Fruit fly (Drosophila melanogaster): ENCODE data around the gene HP1b.
A peak's percentile ranks its signal among the peaks of the same experiment; 100 is the strongest.

The HP1b gene

DNA sequence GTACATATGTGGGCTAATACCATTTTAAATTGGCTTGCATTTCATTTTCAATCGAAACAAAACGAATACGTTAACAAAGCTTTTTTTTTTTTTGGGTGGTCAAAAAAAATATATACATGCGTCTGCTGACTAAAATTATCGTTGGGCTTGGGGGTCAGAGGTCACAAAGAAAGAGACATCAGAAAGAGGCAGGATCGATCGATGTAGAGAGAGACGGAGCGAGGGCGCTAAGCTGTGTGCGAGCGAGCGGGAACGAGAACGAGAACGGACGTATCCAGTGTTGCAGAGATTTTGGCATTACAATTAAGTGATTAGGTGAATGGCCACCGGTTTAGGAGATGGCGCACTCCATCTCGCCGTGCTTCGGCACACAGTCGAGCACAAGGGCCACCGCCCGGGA, 13.0 kb downstream of the HP1b start:
- TF ChIP-seq CG13204 (GFP tag; optimal IDR thresholded peaks at IDR 0.05) = no peak
- no peak for TF ChIP-seq CG32121 (GFP tag; IDR thresholded peaks at IDR 0.05)
- TF ChIP-seq Snoo (tag; optimal IDR thresholded peaks at IDR 0.05) = no peak
- TF ChIP-seq Pif1B (GFP tag; optimal IDR thresholded peaks at IDR 0.05) = no peak
- no peak for TF ChIP-seq rn (GFP tag; IDR thresholded peaks at IDR 0.05)
- TF ChIP-seq EcR (GFP tag; optimal IDR thresholded peaks at IDR 0.05) = no peak
- no peak for TF ChIP-seq Ets98B (GFP tag; IDR thresholded peaks at IDR 0.05)
- no peak for TF ChIP-seq CG34367 (tag; optimal IDR thresholded peaks at IDR 0.05)
- TF ChIP-seq CG17806 (tag; optimal IDR thresholded peaks at IDR 0.05) = no peak

DNA sequence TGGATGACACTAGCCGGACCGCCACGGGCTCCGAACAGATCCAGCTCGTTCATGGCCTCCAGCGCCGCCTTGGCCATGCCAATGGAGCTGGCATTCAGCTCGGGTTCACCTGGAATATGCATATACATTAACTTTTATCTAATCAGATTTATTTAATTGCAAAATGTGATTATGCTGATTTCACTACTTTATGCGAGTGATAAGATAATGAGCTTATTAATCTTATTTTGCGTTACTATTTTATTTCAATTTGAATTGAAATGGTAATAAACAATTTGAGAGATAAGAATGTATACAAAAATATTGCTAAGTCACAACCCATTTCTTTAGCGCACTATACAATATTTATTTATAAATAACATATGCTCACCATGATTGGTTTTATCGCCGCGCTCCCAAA, 21.3 kb downstream of the HP1b start:
- no peak for TF ChIP-seq CG8301 (tag; optimal IDR thresholded peaks at IDR 0.05)
- no peak for TF ChIP-seq rn (GFP tag; IDR thresholded peaks at IDR 0.05)
- TF ChIP-seq Pif1A (GFP tag; optimal IDR thresholded peaks at IDR 0.05) = no peak
- TF ChIP-seq D1 (tag; optimal IDR thresholded peaks at IDR 0.05) = no peak

DNA sequence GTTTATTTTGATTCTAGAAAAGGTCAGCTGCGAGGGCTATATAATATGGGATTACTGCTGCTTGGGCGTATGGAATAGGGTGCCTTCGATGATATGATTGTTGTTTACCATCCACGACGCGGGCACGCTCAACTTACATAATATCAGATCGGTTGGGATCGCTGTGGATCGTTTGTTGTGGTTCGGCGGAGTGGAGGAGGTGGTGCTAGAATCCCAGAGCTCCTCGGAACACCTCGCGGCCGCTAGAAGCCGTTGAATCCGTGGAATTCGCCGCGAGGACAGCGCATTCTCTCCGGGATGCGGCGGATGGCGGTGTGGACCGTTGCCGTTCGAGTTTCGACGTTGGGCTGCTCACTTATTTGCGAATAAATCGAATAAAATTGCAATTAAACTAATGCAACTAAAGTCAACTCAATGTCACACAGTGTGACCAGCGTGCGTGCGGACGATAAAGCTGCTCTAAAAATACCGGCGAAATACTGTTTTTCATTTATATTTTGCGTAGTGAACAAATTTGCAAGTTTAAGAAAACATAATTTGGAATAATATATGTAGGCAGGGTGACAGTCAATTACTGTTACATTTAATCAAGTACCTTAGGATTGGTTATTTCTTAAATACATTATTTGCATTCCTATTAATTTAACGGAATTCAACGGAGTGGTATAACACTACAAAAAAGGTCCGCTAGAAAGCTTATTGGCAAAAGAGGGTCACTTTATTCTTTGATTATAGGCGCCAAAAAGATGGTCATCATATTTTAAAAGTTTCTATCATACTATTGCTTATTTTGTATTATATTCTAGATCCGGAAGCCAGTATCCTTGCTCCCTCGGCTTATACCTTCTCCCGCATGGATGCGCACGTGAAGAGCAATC, 22.7 kb downstream of the HP1b start, which contains the start of gene CG7766:
Gene CG7766, minus strand, starts transcription at position 432 of the 878 bp plus-strand sequence.
- no peak for TF ChIP-seq Pif1A (GFP tag; optimal IDR thresholded peaks at IDR 0.05)
- TF ChIP-seq Pif1B (GFP tag; optimal IDR thresholded peaks at IDR 0.05) = no peak
- no peak for TF ChIP-seq CG32121 (GFP tag; IDR thresholded peaks at IDR 0.05)
- no peak for TF ChIP-seq CG34367 (tag; optimal IDR thresholded peaks at IDR 0.05)
- TF ChIP-seq CG12605 (GFP tag; IDR thresholded peaks at IDR 0.05) = no peak
- TF ChIP-seq CG15710 (tag; optimal IDR thresholded peaks at IDR 0.05) = no peak
- TF ChIP-seq gl (tag; optimal IDR thresholded peaks at IDR 0.05) = no peak
- TF ChIP-seq Snoo (tag; optimal IDR thresholded peaks at IDR 0.05) = no peak
- TF ChIP-seq CG17806 (tag; optimal IDR thresholded peaks at IDR 0.05) = no peak

DNA sequence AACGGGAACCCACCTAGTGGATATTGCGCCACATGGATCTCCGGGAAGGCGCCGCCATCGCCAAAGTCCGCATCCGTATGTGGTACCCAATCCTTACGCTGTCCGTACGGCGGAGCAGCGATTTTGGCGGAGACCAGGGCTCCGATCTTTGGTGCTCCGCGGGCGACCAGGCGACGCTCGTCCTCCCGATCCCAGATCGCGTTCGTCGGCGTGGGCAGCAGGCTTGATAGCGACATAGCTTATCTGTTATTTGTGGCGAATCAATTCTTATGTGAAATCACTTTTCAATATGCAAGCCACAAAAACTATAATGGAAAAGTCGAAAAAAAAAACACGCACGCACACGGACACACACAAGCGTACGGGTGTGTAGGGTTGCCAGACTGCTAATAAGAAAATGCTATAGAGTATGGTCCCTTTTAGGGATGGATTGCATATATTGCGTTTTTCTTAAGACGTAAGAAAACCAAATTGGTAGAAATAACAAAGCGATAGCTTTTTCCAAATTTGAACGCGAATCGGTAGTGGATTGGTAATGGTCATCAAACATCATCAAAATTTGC, 25.4 kb downstream of the HP1b start, which contains the start of gene Bx42:
Gene Bx42, minus strand, starts transcription at position 393 of the 563 bp plus-strand sequence.
- TF ChIP-seq CG4496 (GFP tag; IDR thresholded peaks at IDR 0.05) (peak; percentile 28; the same call in 1 of the 3 replicates), CG34367 (tag; optimal IDR thresholded peaks at IDR 0.05) (no peak)

DNA sequence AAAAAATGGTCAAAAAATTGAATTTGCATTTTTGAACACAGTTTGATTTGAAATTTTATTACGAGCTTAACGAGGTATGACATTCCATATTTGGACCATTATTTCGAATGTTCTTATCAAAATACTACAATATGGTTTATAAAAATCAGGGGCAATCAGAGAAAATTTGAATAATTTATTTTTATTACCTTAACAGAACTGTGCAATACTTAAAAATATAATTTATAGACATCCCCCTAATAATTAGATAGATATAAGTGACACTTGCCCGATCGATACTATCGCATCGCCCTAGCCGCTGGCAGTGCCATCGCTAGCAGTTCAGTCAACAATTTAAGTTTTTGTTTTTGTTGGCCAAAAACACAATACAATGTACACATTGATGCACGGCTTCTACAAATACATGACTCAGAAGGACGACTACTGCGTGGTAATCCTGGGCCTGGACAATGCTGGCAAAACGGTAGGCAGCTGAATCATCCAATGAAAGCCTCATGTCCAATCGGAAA, 26.0 kb downstream of the HP1b start, which contains the start of gene Arfrp1:
Gene Arfrp1, plus strand, starts transcription at position 295 of the 509 bp plus-strand sequence.
- TF ChIP-seq CG4496 (GFP tag; IDR thresholded peaks at IDR 0.05) (peak; percentile 6; the same call in 1 of the 3 replicates), CG9948 (tag; optimal IDR thresholded peaks at IDR 0.05) (peak; percentile 0), Ets98B (GFP tag; IDR thresholded peaks at IDR 0.05) (0 out of 2 replicates have a peak, but pooled peaks have one; percentile 5), fd96Ca (GFP tag; IDR thresholded peaks at IDR 0.05) (0 out of 3 replicates have a peak, but pooled peaks have one; percentile 24), CG8159 (tag; optimal IDR thresholded peaks at IDR 0.05) (no peak)

DNA sequence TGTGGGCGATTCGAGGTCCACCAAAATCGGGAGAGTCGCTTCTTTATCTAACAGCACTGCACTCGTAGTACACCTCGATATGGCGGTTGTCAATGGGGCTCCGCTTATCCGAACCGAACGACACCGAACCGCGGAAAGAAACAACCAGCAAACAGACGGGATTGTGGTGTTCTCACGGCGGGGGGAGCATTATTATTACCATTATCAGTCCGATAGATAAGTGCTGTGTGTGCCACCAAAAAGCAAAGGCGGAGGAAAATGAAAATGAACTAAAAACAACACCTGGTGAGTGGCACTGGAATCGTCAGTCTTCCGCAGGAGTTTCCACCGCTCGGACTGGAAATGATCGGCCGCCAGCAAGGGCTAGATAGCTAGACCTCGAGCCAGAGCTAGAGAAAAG, 27.5 kb downstream of the HP1b start, which contains the start of gene AP-1gamma:
Gene AP-1gamma, plus strand, starts transcription at position 305 of the 400 bp plus-strand sequence.
- TF ChIP-seq Ets98B (GFP tag; IDR thresholded peaks at IDR 0.05) (no peak), D1 (tag; optimal IDR thresholded peaks at IDR 0.05) (no peak), CG10348 (GFP tag; IDR thresholded peaks at IDR 0.05) (no peak), CG14655 (GFP tag; optimal IDR thresholded peaks at IDR 0.05) (no peak), gl (tag; optimal IDR thresholded peaks at IDR 0.05) (no peak)

DNA sequence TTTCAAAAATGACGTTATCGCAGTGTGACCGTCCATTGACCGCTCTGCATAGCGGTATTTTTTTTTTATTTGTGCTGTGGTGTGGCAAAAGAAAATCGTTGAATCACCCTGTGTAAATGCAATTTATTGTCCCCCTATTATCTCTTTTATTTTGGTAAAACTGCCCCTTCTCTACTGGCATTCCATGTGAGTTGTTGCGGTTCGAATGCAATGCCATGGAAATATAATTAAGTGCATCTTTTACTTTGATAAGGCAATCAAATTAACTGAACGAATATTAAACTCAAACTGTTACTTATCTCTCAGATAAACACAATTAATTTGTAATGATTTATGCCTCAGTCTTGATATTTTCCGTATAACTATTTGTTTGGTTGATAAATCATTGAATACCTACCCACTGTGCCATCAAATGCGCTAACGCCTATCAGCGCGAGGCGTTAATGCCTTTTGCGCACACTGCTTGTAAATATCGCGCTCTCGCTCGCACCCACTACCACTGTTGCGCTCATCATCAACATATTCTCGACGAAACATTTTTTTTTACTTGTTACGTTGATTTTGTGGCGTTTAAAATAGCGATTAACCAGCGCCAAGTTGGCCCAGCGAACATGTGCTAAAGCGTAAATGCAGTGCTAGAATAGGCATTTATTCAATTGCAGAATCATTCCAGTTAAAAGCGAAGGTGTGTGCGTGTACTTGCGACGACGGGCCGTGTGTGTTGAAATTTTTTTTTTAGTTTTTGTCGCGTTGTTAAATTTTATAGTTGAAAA, 28.4 kb downstream of the HP1b start:
- TF ChIP-seq Ets98B (GFP tag; IDR thresholded peaks at IDR 0.05) = no peak; the same call in 1 of the 2 replicates
- TF ChIP-seq CG32121 (GFP tag; IDR thresholded peaks at IDR 0.05) = no peak
- no peak for TF ChIP-seq rn (GFP tag; IDR thresholded peaks at IDR 0.05)
- TF ChIP-seq Pif1A (GFP tag; optimal IDR thresholded peaks at IDR 0.05) = no peak
- TF ChIP-seq gl (tag; optimal IDR thresholded peaks at IDR 0.05) = no peak
- TF ChIP-seq CG17806 (tag; optimal IDR thresholded peaks at IDR 0.05) = no peak
- TF ChIP-seq CG8159 (tag; optimal IDR thresholded peaks at IDR 0.05) = peak; percentile 40
- no peak for TF ChIP-seq CG14655 (GFP tag; optimal IDR thresholded peaks at IDR 0.05)
- TF ChIP-seq CG4496 (GFP tag; IDR thresholded peaks at IDR 0.05) = peak; percentile 57; the same call in 1 of the 3 replicates
- TF ChIP-seq CG13204 (GFP tag; optimal IDR thresholded peaks at IDR 0.05) = no peak
- TF ChIP-seq CG12605 (GFP tag; IDR thresholded peaks at IDR 0.05) = no peak
- TF ChIP-seq D1 (tag; optimal IDR thresholded peaks at IDR 0.05) = no peak
- TF ChIP-seq CG15710 (tag; optimal IDR thresholded peaks at IDR 0.05) = peak; percentile 32
- TF ChIP-seq Pif1B (GFP tag; optimal IDR thresholded peaks at IDR 0.05) = no peak
- TF ChIP-seq CG8301 (tag; optimal IDR thresholded peaks at IDR 0.05) = peak; percentile 41
- peak; percentile 23 for TF ChIP-seq Snoo (tag; optimal IDR thresholded peaks at IDR 0.05)
- peak; percentile 45 for TF ChIP-seq CG34367 (tag; optimal IDR thresholded peaks at IDR 0.05)
- TF ChIP-seq CG9948 (tag; optimal IDR thresholded peaks at IDR 0.05) = peak; percentile 50
- TF ChIP-seq EcR (GFP tag; optimal IDR thresholded peaks at IDR 0.05) = no peak
- no peak for TF ChIP-seq CG10348 (GFP tag; IDR thresholded peaks at IDR 0.05)
- no peak; the same call in 2 of the 3 replicates for TF ChIP-seq fd96Ca (GFP tag; IDR thresholded peaks at IDR 0.05)

Measured in whole organism, pupa.